Worm (Caenorhabditis elegans) whole organism, L2 larva: ENCODE measurements around the gene Y38H8A.4.

Source experiments
- nhr-11 ChIP-seq: fragments of 150-350 bp; optimal IDR thresholded peaks from 2 replicates; lab custom pipeline; 2014; ENCODE audit warnings: missing biosample characterization, missing genetic modification characterization
- unc-62 ChIP-seq: fragments of 150-350 bp; optimal IDR thresholded peaks from 2 replicates; lab custom pipeline; 2014; ENCODE audit warnings: missing biosample characterization, missing genetic modification reagents, missing genetic modification characterization

DNA sequence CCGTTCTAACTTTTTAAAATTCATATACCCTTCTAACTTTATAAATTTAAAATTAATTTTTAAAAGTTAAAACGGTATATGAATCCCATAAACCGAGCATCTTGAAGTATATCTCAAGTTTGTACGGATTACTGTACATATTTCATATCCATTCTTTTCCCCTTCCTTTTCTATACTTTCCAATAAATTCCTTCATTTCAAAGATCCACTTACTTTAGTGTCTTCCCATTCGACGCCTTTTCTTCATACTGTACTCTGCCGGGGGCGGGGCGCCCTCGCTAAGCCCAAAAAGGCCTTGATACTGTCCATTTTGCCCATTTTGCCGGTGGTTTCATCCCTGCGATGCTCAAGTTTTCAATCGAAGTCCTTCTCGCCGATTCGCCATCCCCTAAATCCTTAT, 6.4 kb downstream of the Y38H8A.4 start, which contains the start of gene fezf-1:
- TF ChIP-seq nhr-11 (tag; lab: Kevin White, UChicago) (no peak), unc-62 (GFP tag; lab: Kevin White, UChicago) (no peak)
